Worm (Caenorhabditis elegans) whole organism, L2 larva: ENCODE data around the gene C17G1.5.
"Not testable (repeated sequence)": the region's sequence is repeated elsewhere in the genome, so short reads cannot be mapped to it uniquely, and the experiment has no call there.

Experiments
- C34F6.9 ChIP-seq: fragments of 150-350 bp; optimal IDR thresholded peaks from 2 replicates; lab custom pipeline; 2014; ENCODE audit warnings: missing biosample characterization, missing genetic modification characterization
- F13H6.1 ChIP-seq: sonication (generic microtip); optimal IDR thresholded peaks from 2 replicates; lab custom pipeline; 2016; ENCODE audit warnings: missing genetic modification characterization, missing compliant biosample characterization
- R02D3.7 ChIP-seq: fragments of 150-350 bp; optimal IDR thresholded peaks from 2 replicates; lab custom pipeline; 2014; ENCODE audit warnings: missing biosample characterization, missing genetic modification characterization
- Y55F3AM.14 ChIP-seq: fragments of 200-800 bp; sonication (Bioruptor generic); optimal IDR thresholded peaks from 2 replicates; lab custom pipeline; 2018; ENCODE audit warnings: mild to moderate bottlenecking, missing genetic modification characterization, missing compliant biosample characterization
- ZK546.5 ChIP-seq: sonication (generic microtip); optimal IDR thresholded peaks from 2 replicates; lab custom pipeline; 2017; ENCODE audit warnings: missing biosample characterization, missing genetic modification characterization
- alr-1 ChIP-seq: fragments of 150-350 bp; optimal IDR thresholded peaks from 2 replicates; lab custom pipeline; 2014; ENCODE audit warnings: missing biosample characterization, missing genetic modification characterization
- aly-2 ChIP-seq: fragments of 150-350 bp; optimal IDR thresholded peaks from 2 replicates; lab custom pipeline; 2014; ENCODE audit warnings: missing biosample characterization, missing genetic modification characterization
- ama-1 ChIP-seq: fragments of 150-350 bp; optimal IDR thresholded peaks from 2 replicates; lab custom pipeline; 2018; ENCODE audit warnings: inconsistent platforms
- blmp-1 ChIP-seq: sonication (generic microtip); optimal IDR thresholded peaks from 2 replicates; lab custom pipeline; 2017; ENCODE audit warnings: missing genetic modification characterization, mild to moderate bottlenecking, missing compliant biosample characterization, antibody characterized with exemption, moderate library complexity; ENCODE audit not compliant: insufficient read depth
- ceh-16 ChIP-seq: fragments of 150-350 bp; optimal IDR thresholded peaks from 2 replicates; lab custom pipeline; 2014; ENCODE audit warnings: missing biosample characterization, missing genetic modification characterization
- ceh-82 ChIP-seq: fragments of 150-350 bp; optimal IDR thresholded peaks from 2 replicates; lab custom pipeline; 2014; ENCODE audit warnings: missing biosample characterization, missing genetic modification characterization
- crh-2 ChIP-seq: sonication (generic microtip); optimal IDR thresholded peaks from 2 replicates; lab custom pipeline; 2017; ENCODE audit warnings: missing biosample characterization, missing genetic modification characterization
- egl-27 ChIP-seq: sonication (generic microtip); optimal IDR thresholded peaks from 3 replicates; lab custom pipeline; 2017; ENCODE audit warnings: missing biosample characterization, missing genetic modification reagents, missing genetic modification characterization
- elt-1 ChIP-seq: fragments of 150-350 bp; optimal IDR thresholded peaks from 2 replicates; lab custom pipeline; 2014; ENCODE audit warnings: missing biosample characterization, missing genetic modification characterization
- elt-3 ChIP-seq: sonication (generic microtip); optimal IDR thresholded peaks from 2 replicates; lab custom pipeline; 2017; ENCODE audit warnings: missing biosample characterization, missing genetic modification characterization
- lin-13 ChIP-seq: fragments of 150-350 bp; optimal IDR thresholded peaks from 2 replicates; lab custom pipeline; 2014; ENCODE audit warnings: missing biosample characterization, missing genetic modification reagents, missing genetic modification characterization
- lin-39 ChIP-seq: fragments of 150-350 bp; optimal IDR thresholded peaks from 2 replicates; lab custom pipeline; 2014; ENCODE audit warnings: missing biosample characterization, missing genetic modification reagents, missing genetic modification characterization
- lsy-2 ChIP-seq, 2 experiments: fragments of 150-350 bp in 1 of 2; sonication (generic microtip) in 1 of 2; optimal IDR thresholded peaks; 2 replicates each; lab custom pipeline; 2014 to 2017; ENCODE audit warnings: missing biosample characterization in 2 of 2, missing genetic modification characterization in 2 of 2
- mab-5 ChIP-seq: fragments of 150-350 bp; optimal IDR thresholded peaks from 2 replicates; lab custom pipeline; 2014; ENCODE audit warnings: missing biosample characterization, missing genetic modification characterization
- mbf-1 ChIP-seq: sonication (generic microtip); optimal IDR thresholded peaks from 2 replicates; lab custom pipeline; 2017; ENCODE audit warnings: missing biosample characterization, missing genetic modification characterization
- mdl-1 ChIP-seq, 2 experiments: fragments of 150-350 bp in 1 of 2; sonication (generic microtip) in 1 of 2; optimal IDR thresholded peaks; 2 replicates each; lab custom pipeline; 2017; ENCODE audit warnings: missing biosample characterization in 2 of 2, missing genetic modification characterization in 2 of 2
- nhr-10 ChIP-seq: sonication (generic microtip); optimal IDR thresholded peaks from 2 replicates; lab custom pipeline; 2017; ENCODE audit warnings: missing biosample characterization, missing genetic modification characterization
- nhr-129 ChIP-seq: fragments of 150-350 bp; optimal IDR thresholded peaks from 2 replicates; lab custom pipeline; 2014; ENCODE audit warnings: missing biosample characterization, missing genetic modification characterization
- nhr-237 ChIP-seq: fragments of 150-350 bp; optimal IDR thresholded peaks from 2 replicates; lab custom pipeline; 2014; ENCODE audit warnings: missing biosample characterization, missing genetic modification characterization
- nhr-25 ChIP-seq: fragments of 150-350 bp; sonication (generic microtip); optimal IDR thresholded peaks from 3 replicates; lab custom pipeline; 2014; ENCODE audit warnings: missing biosample characterization, missing genetic modification characterization
- nhr-77 ChIP-seq: fragments of 150-350 bp; optimal IDR thresholded peaks from 2 replicates; lab custom pipeline; 2014; ENCODE audit warnings: missing biosample characterization, missing genetic modification characterization
- peb-1 ChIP-seq: fragments of 150-350 bp; optimal IDR thresholded peaks from 2 replicates; lab custom pipeline; 2014; ENCODE audit warnings: missing biosample characterization, missing genetic modification characterization
- sma-3 ChIP-seq: sonication (generic microtip); optimal IDR thresholded peaks from 2 replicates; lab custom pipeline; 2016; ENCODE audit warnings: missing genetic modification reagents, missing genetic modification characterization, missing compliant biosample characterization
- sma-9 ChIP-seq, 2 experiments: fragments of 150-350 bp in 1 of 2; sonication (generic microtip) in 1 of 2; optimal IDR thresholded peaks; 2 replicates each; lab custom pipeline; 2014 to 2016; ENCODE audit warnings: missing genetic modification characterization in 2 of 2, mild to moderate bottlenecking in 1 of 2, missing biosample characterization in 1 of 2, missing compliant biosample characterization in 1 of 2, missing genetic modification reagents in 1 of 2, moderate library complexity in 1 of 2
- snpc-4 ChIP-seq: fragments of 150-350 bp; optimal IDR thresholded peaks from 2 replicates; lab custom pipeline; 2014; ENCODE audit warnings: missing biosample characterization, missing genetic modification characterization
- unc-55 ChIP-seq: fragments of 150-350 bp; sonication (generic microtip); optimal IDR thresholded peaks from 3 replicates; lab custom pipeline; 2014; ENCODE audit warnings: missing biosample characterization, missing genetic modification reagents, missing genetic modification characterization
- unc-62 ChIP-seq: fragments of 150-350 bp; optimal IDR thresholded peaks from 2 replicates; lab custom pipeline; 2014; ENCODE audit warnings: missing biosample characterization, missing genetic modification reagents, missing genetic modification characterization
- zag-1 ChIP-seq: fragments of 150-350 bp; optimal IDR thresholded peaks from 2 replicates; lab custom pipeline; 2014; ENCODE audit warnings: missing biosample characterization, missing genetic modification characterization
- ztf-4 ChIP-seq: fragments of 150-350 bp; optimal IDR thresholded peaks from 2 replicates; lab custom pipeline; 2014; ENCODE audit warnings: missing biosample characterization, missing genetic modification characterization

Gene C17G1.5

DNA sequence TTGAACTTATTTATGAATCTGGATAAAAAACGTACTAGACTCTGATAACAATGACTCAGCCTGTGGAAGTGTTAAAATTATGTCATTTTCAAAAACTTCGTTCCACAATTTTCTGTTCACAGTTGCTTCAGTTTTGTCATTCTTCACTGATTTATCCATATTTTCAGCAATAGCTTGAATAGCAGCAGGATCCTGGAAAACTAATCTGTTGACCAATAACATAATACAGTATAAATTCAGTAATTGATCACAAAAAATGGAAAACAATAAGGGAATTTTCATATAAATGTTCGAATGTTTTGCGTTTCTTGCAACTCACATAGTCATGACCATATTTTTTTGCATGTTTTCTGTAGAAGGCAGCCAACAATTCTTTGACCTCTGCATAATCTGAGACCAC, 9.9 kb downstream of the C17G1.5 start:
- no peak for TF ChIP-seq nhr-25
- TF ChIP-seq, all 48 proteins: peak for 0

DNA sequence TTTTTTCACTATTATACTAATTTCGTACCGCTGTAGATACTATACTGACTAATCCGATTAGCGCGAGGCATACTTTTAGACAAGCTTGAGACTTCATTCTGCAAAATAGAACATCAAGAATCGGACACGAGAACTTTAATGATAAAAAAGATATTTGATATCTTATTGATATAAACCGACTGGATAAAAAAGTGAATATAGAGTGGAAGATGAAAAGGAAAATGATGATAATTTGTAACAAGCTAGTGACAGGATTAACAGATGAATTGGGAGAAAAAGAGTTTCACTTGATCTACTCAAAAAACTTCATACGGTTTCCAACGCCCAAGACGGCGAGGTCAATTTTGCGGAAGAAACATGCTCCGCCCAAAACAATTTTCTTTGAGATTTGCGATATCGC, 10.4 kb downstream of the C17G1.5 start, which contains the start of gene nas-37:
Gene nas-37, minus strand, starts transcription at position 101 of the 400 bp plus-strand sequence.
- no peak for TF ChIP-seq nhr-129

DNA sequence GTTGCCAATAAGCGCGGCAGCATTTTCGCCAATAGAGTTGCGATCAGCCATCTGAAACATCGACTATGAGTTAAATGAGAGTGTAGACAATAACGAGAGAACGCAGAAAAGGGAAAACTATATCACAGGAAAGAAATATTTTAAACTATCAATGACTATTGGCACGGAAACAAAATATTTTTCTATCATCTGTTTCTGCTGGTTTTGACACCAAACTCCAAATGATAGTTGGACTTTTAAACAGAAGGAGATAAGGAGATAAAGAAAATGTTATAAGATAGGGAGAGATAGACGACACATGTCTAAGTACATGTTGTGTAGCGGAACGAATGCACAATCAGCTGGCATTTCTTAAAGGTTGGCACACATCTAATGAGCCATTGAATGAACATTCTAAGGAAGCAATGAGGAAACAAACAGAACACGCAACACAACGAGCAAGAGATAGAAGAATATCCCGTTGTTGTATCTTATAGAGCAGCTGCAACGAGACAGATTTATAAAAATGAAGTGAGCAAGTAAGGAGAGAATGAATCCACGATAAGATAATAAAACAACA, 16.0 kb downstream of the C17G1.5 start, which contains the start of gene cysl-1:
Gene cysl-1, minus strand, starts transcription at position 51 of the 559 bp plus-strand sequence.
- peak; percentile 50 for TF ChIP-seq ztf-4 (tag; lab: Kevin White, UChicago)
- TF ChIP-seq blmp-1, result no peak
- no peak for TF ChIP-seq R02D3.7
- no peak for TF ChIP-seq unc-62 (GFP tag; lab: Kevin White, UChicago)
- no peak for TF ChIP-seq ceh-16 (tag; lab: Kevin White, UChicago)
- TF ChIP-seq lin-39 (tag; lab: Kevin White, UChicago), result no peak
- TF ChIP-seq zag-1 (tag; lab: Kevin White, UChicago), result no peak
- no peak for TF ChIP-seq crh-2 (tag; lab: Kevin White, UChicago)
- no peak for TF ChIP-seq elt-3 (tag; lab: Kevin White, UChicago)
- TF ChIP-seq sma-9 (GFP tag; optimal IDR thresholded peaks at IDR 0.05; lab: Kevin White, UChicago), result peak; percentile 84
- no peak for TF ChIP-seq sma-9 (tag; optimal IDR thresholded peaks at IDR 0.05; lab: Kevin White, UChicago)
- no peak for TF ChIP-seq ama-1 (lab: Kevin White, UChicago)
- peak; percentile 56 for TF ChIP-seq F13H6.1
- no peak for TF ChIP-seq aly-2 (tag; lab: Kevin White, UChicago)
- TF ChIP-seq lin-13 (GFP tag; lab: Kevin White, UChicago), result no peak
- no peak for TF ChIP-seq unc-55 (GFP tag; lab: Kevin White, UChicago)
- TF ChIP-seq lsy-2 (tag; optimal IDR thresholded peaks at IDR 0.05; lab: Kevin White, UChicago), result peak in 1 of 2 experiments; percentile 7
- no peak for TF ChIP-seq snpc-4 (tag; lab: Kevin White, UChicago)
- no peak for TF ChIP-seq Y55F3AM.14 (GFP tag; lab: Kevin White, UChicago)

ce11 chrX:9956052-9956451, 17.4 kb downstream of the C17G1.5 start:
- TF ChIP-seq zag-1 (tag; lab: Kevin White, UChicago), result no peak
- TF ChIP-seq nhr-77 (tag; lab: Kevin White, UChicago), result no peak
- TF ChIP-seq elt-3 (tag; lab: Kevin White, UChicago), result no peak
- no peak for TF ChIP-seq mbf-1 (tag; lab: Kevin White, UChicago)
- TF ChIP-seq egl-27 (tag; lab: Kevin White, UChicago), result no peak
- TF ChIP-seq nhr-25, result no peak
- TF ChIP-seq lsy-2 (tag; optimal IDR thresholded peaks at IDR 0.05; lab: Kevin White, UChicago), result no peak
- no peak for TF ChIP-seq nhr-10 (tag; lab: Kevin White, UChicago)
- no peak for TF ChIP-seq peb-1 (tag; lab: Kevin White, UChicago)
- TF ChIP-seq R02D3.7, result no peak
- TF ChIP-seq lin-39 (tag; lab: Kevin White, UChicago), result no peak
- no peak for TF ChIP-seq lin-13 (GFP tag; lab: Kevin White, UChicago)

ce11 chrX:9956537-9956936, 17.9 kb downstream of the C17G1.5 start:
- TF ChIP-seq C34F6.9 (peak; percentile 42), lsy-2 (tag; optimal IDR thresholded peaks at IDR 0.05; lab: Kevin White, UChicago) (peak in 1 of 2 experiments; percentile 3), mdl-1 (tag; optimal IDR thresholded peaks at IDR 0.05; lab: Kevin White, UChicago) (peak; percentile 22 to 23), unc-55 (GFP tag; lab: Kevin White, UChicago) (peak; percentile 36), sma-9 (GFP tag; optimal IDR thresholded peaks at IDR 0.05; lab: Kevin White, UChicago) (peak; percentile 39)
- TF ChIP-seq sma-9 (tag; optimal IDR thresholded peaks at IDR 0.05; lab: Kevin White, UChicago), result not testable (repeated sequence)
- TF ChIP-seq, all 48 proteins: peak for 5; not testable (repeated sequence) for 43

DNA sequence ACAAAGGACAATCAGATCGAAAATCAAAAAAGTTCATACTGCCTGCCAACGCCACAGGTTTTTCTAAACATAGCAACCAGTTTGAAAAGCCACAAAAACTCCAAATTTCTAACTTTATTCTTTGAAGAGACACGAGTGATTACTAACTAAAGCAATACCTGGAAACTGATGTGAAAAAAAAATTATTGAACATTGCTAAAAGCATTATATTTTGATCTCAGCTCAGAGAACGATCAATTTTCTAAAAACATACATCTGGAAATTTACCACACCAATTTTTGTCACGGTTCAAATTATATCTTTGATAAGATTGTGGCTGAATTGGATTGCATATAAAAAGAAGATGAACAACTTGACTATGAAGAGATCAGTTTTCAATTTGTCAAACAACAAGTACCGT, 18.8 kb downstream of the C17G1.5 start:
- TF ChIP-seq mdl-1 (tag; optimal IDR thresholded peaks at IDR 0.05; lab: Kevin White, UChicago), result no peak
- TF ChIP-seq elt-1 (tag; lab: Kevin White, UChicago), result no peak
- TF ChIP-seq aly-2 (tag; lab: Kevin White, UChicago), result no peak
- TF ChIP-seq lsy-2 (tag; optimal IDR thresholded peaks at IDR 0.05; lab: Kevin White, UChicago), result no peak
- TF ChIP-seq Y55F3AM.14 (GFP tag; lab: Kevin White, UChicago), result no peak
- TF ChIP-seq ZK546.5 (tag; lab: Kevin White, UChicago), result no peak
- TF ChIP-seq nhr-10 (tag; lab: Kevin White, UChicago), result no peak
- TF ChIP-seq R02D3.7, result no peak
- no peak for TF ChIP-seq zag-1 (tag; lab: Kevin White, UChicago)
- no peak for TF ChIP-seq ceh-82 (tag; lab: Kevin White, UChicago)
- TF ChIP-seq nhr-25, result no peak
- no peak for TF ChIP-seq mab-5 (tag; lab: Kevin White, UChicago)
- TF ChIP-seq blmp-1, result no peak
- TF ChIP-seq alr-1 (tag; lab: Kevin White, UChicago), result no peak
- TF ChIP-seq unc-55 (GFP tag; lab: Kevin White, UChicago), result no peak
- no peak for TF ChIP-seq elt-3 (tag; lab: Kevin White, UChicago)
- no peak for TF ChIP-seq nhr-237
- TF ChIP-seq sma-3 (GFP tag; lab: Kevin White, UChicago), result no peak
